Fruit fly (Drosophila melanogaster) whole organism, embryonic: ENCODE measurements around the gene CG1542.

Source experiments
- Ada2b ChIP-seq: fragments of 200-800 bp; sonication (Bioruptor generic); IDR thresholded peaks from 2 replicates; pipeline ENCODE4 v1.3.6; 2022; ENCODE audit warnings: missing biosample characterization, missing genetic modification characterization
- Atf6 ChIP-seq: fragments of 200-800 bp; sonication (Bioruptor generic); IDR thresholded peaks from 2 replicates; pipeline ENCODE4 v1.3.6; 2022; ENCODE audit warnings: missing biosample characterization, missing genetic modification characterization
- CG11085 ChIP-seq: fragments of 200-800 bp; sonication (Bioruptor generic); IDR thresholded peaks from 2 replicates; pipeline ENCODE4 v1.3.6; 2022; ENCODE audit warnings: missing biosample characterization, missing genetic modification characterization
- CG11247 ChIP-seq: fragments of 200-800 bp; sonication (Bioruptor generic); IDR thresholded peaks from 2 replicates; pipeline ENCODE4 v1.3.6; 2022; ENCODE audit warnings: missing biosample characterization, missing genetic modification characterization
- CG11456 ChIP-seq: fragments of 200-800 bp; sonication (Bioruptor generic); IDR thresholded peaks from 3 replicates; pipeline ENCODE4 v1.3.6; 2022; ENCODE audit warnings: missing biosample characterization, missing genetic modification characterization
- CG12071 ChIP-seq: fragments of 200-800 bp; sonication (Bioruptor generic); optimal IDR thresholded peaks from 3 replicates; lab custom pipeline; 2018; ENCODE audit warnings: missing biosample characterization, mild to moderate bottlenecking, missing genetic modification characterization
- CG13296 ChIP-seq: fragments of 200-800 bp; sonication (Bioruptor generic); optimal IDR thresholded peaks from 3 replicates; lab custom pipeline; 2018; ENCODE audit warnings: missing biosample characterization, mild to moderate bottlenecking, missing genetic modification characterization
- CG15696 ChIP-seq: fragments of 200-800 bp; sonication (Bioruptor generic); optimal IDR thresholded peaks from 2 replicates; lab custom pipeline; 2019; ENCODE audit warnings: missing biosample characterization, mild to moderate bottlenecking, missing genetic modification characterization, moderate library complexity
- CG17186 ChIP-seq: fragments of 200-800 bp; sonication (Bioruptor generic); optimal IDR thresholded peaks from 3 replicates; lab custom pipeline; 2017; ENCODE audit warnings: missing biosample characterization, missing genetic modification reagents, missing genetic modification characterization
- CG2120 ChIP-seq: fragments of 200-800 bp; sonication (Bioruptor generic); optimal IDR thresholded peaks from 3 replicates; lab custom pipeline; 2016; ENCODE audit warnings: missing biosample characterization, missing genetic modification characterization
- CG31441 ChIP-seq: fragments of 200-800 bp; sonication (Bioruptor generic); IDR thresholded peaks from 2 replicates; pipeline ENCODE4 v1.3.6; 2022; ENCODE audit warnings: missing biosample characterization, missing genetic modification characterization
- CG32532 ChIP-seq: fragments of 200-800 bp; sonication (Bioruptor generic); IDR thresholded peaks from 2 replicates; pipeline ENCODE4 v1.3.6; 2022; ENCODE audit warnings: missing biosample characterization, missing genetic modification characterization
- CG33557 ChIP-seq: fragments of 200-800 bp; sonication (Bioruptor generic); optimal IDR thresholded peaks from 2 replicates; lab custom pipeline; 2019; ENCODE audit warnings: missing biosample characterization, mild to moderate bottlenecking, missing genetic modification characterization, moderate library complexity
- CG4854 ChIP-seq: fragments of 200-800 bp; sonication (Bioruptor generic); optimal IDR thresholded peaks from 2 replicates; lab custom pipeline; 2016; ENCODE audit warnings: missing biosample characterization, missing genetic modification characterization, inconsistent platforms
- CG8281 ChIP-seq: fragments of 200-800 bp; sonication (Bioruptor generic); optimal IDR thresholded peaks from 2 replicates; lab custom pipeline; 2018; ENCODE audit warnings: missing biosample characterization, mild to moderate bottlenecking, missing genetic modification characterization, moderate library complexity
- CG8359 ChIP-seq: fragments of 200-800 bp; sonication (Bioruptor generic); optimal IDR thresholded peaks from 2 replicates; lab custom pipeline; 2017; ENCODE audit warnings: missing biosample characterization, mild to moderate bottlenecking, missing genetic modification characterization, borderline replicate concordance
- CG8765 ChIP-seq: fragments of 200-800 bp; sonication (Bioruptor generic); IDR thresholded peaks from 2 replicates; pipeline ENCODE4 v1.3.6; 2022; ENCODE audit warnings: missing biosample characterization, missing genetic modification characterization
- CoRest ChIP-seq: fragments of 200-800 bp; sonication (Bioruptor generic); optimal IDR thresholded peaks from 3 replicates; lab custom pipeline; 2018; ENCODE audit warnings: missing biosample characterization, mild to moderate bottlenecking, missing genetic modification characterization, moderate library complexity
- D19A ChIP-seq: fragments of 200-800 bp; optimal IDR thresholded peaks from 3 replicates; lab custom pipeline; 2019; ENCODE audit warnings: missing biosample characterization, mild to moderate bottlenecking, missing genetic modification characterization, moderate library complexity
- D19B ChIP-seq: fragments of 200-800 bp; sonication (Bioruptor generic); optimal IDR thresholded peaks from 2 replicates; lab custom pipeline; 2017; ENCODE audit warnings: missing biosample characterization, mild to moderate bottlenecking, missing genetic modification characterization
- Dbx ChIP-seq: fragments of 200-800 bp; sonication (Bioruptor generic); IDR thresholded peaks from 3 replicates; pipeline ENCODE4 v1.3.6; 2022; ENCODE audit warnings: missing biosample characterization, missing genetic modification characterization
- H15 ChIP-seq: fragments of 200-800 bp; sonication (Bioruptor generic); IDR thresholded peaks from 3 replicates; pipeline ENCODE4 v1.3.6; 2022; ENCODE audit warnings: missing biosample characterization, missing genetic modification characterization
- Hr39 ChIP-seq: fragments of >200 bp; optimal IDR thresholded peaks from 2 replicates; lab custom pipeline; 2017
- Lhr ChIP-seq: fragments of 200-800 bp; sonication (Bioruptor generic); optimal IDR thresholded peaks from 3 replicates; lab custom pipeline; 2017; ENCODE audit warnings: mild to moderate bottlenecking, missing biosample characterization, missing genetic modification reagents, missing genetic modification characterization
- Mrtf ChIP-seq: fragments of 200-800 bp; sonication (Bioruptor generic); IDR thresholded peaks from 3 replicates; pipeline ENCODE4 v1.3.6; 2022; ENCODE audit warnings: missing biosample characterization, missing genetic modification characterization
- NK7.1 ChIP-seq: fragments of 200-800 bp; sonication (Bioruptor generic); optimal IDR thresholded peaks from 3 replicates; lab custom pipeline; 2016; ENCODE audit warnings: missing biosample characterization, missing genetic modification characterization
- Nf-YA ChIP-seq: fragments of 200-800 bp; sonication (Bioruptor generic); IDR thresholded peaks from 2 replicates; pipeline ENCODE4 v1.3.6; 2022; ENCODE audit warnings: missing biosample characterization, missing genetic modification characterization
- Oaz ChIP-seq: fragments of 200-800 bp; sonication (Bioruptor generic); IDR thresholded peaks from 2 replicates; pipeline ENCODE4 v1.3.6; 2022; ENCODE audit warnings: missing biosample characterization, missing genetic modification characterization
- Rfx ChIP-seq: fragments of 200-800 bp; sonication (Bioruptor generic); IDR thresholded peaks from 2 replicates; pipeline ENCODE4 v1.3.6; 2022; ENCODE audit warnings: missing biosample characterization, missing genetic modification characterization
- amos ChIP-seq: fragments of 200-800 bp; sonication (Bioruptor generic); IDR thresholded peaks from 2 replicates; pipeline ENCODE4 v1.3.6; 2022; ENCODE audit warnings: missing biosample characterization, missing genetic modification characterization; ENCODE audit not compliant: partially characterized antibody
- ap ChIP-seq: fragments of 200-800 bp; sonication (Bioruptor generic); IDR thresholded peaks from 2 replicates; pipeline ENCODE4 v1.3.6; 2022; ENCODE audit warnings: missing biosample characterization, missing genetic modification characterization
- btn ChIP-seq: fragments of 200-800 bp; sonication (Bioruptor generic); optimal IDR thresholded peaks from 2 replicates; lab custom pipeline; 2016; ENCODE audit warnings: missing biosample characterization, missing genetic modification characterization
- crp ChIP-seq, 2 experiments: fragments of 200-800 bp; sonication (Bioruptor generic); optimal IDR thresholded peaks; 2 replicates in 1 of 2; 3 replicates in 1 of 2; lab custom pipeline; 2017; ENCODE audit warnings: missing biosample characterization in 2 of 2, missing genetic modification characterization in 2 of 2, mild to moderate bottlenecking in 1 of 2, moderate library complexity in 1 of 2
- esg ChIP-seq: fragments of 200-800 bp; sonication (Bioruptor generic); conservative IDR thresholded peaks from 2 replicates; pipeline ENCODE4 v1.3.6; 2022; ENCODE audit warnings: missing biosample characterization, missing genetic modification characterization
- exex ChIP-seq: fragments of 200-800 bp; sonication (Bioruptor generic); optimal IDR thresholded peaks from 4 replicates; lab custom pipeline; 2018; ENCODE audit warnings: missing biosample characterization, mild to moderate bottlenecking, missing genetic modification characterization, moderate library complexity
- fd3F ChIP-seq: fragments of 200-800 bp; sonication (Bioruptor generic); optimal IDR thresholded peaks from 2 replicates; lab custom pipeline; 2018; ENCODE audit warnings: missing biosample characterization, mild to moderate bottlenecking, missing genetic modification characterization, moderate library complexity
- fru ChIP-seq: fragments of >200 bp; optimal IDR thresholded peaks from 2 replicates; lab custom pipeline; 2017
- jigr1 ChIP-seq: fragments of 200-800 bp; sonication (Bioruptor generic); IDR thresholded peaks from 3 replicates; pipeline ENCODE4 v1.3.6; 2022; ENCODE audit warnings: missing biosample characterization, missing genetic modification characterization
- nerfin-2 ChIP-seq: fragments of 200-800 bp; sonication (Bioruptor generic); IDR thresholded peaks from 2 replicates; pipeline ENCODE4 v1.3.6; 2022; ENCODE audit warnings: missing biosample characterization, missing genetic modification characterization; ENCODE audit not compliant: partially characterized antibody
- nom ChIP-seq: fragments of 200-800 bp; sonication (Bioruptor generic); optimal IDR thresholded peaks from 2 replicates; lab custom pipeline; 2017; ENCODE audit warnings: missing biosample characterization, missing genetic modification characterization, mild to moderate bottlenecking, moderate library complexity, missing genetic modification reagents
- pb ChIP-seq: fragments of 200-800 bp; sonication (Bioruptor generic); optimal IDR thresholded peaks from 3 replicates; lab custom pipeline; 2016; ENCODE audit warnings: missing biosample characterization, missing genetic modification characterization
- pnt ChIP-seq: fragments of 200-800 bp; sonication (Bioruptor generic); optimal IDR thresholded peaks from 3 replicates; lab custom pipeline; 2016; ENCODE audit warnings: missing biosample characterization, missing genetic modification characterization
- prd ChIP-seq, 3 experiments: fragments of >200 bp in 2 of 3; fragments of 200-800 bp in 1 of 3; sonication (Bioruptor generic) in 1 of 3; optimal IDR thresholded peaks in 2 of 3; IDR thresholded peaks in 1 of 3; 2 replicates in 2 of 3; 3 replicates in 1 of 3; pipeline versions ENCODE4 v1.3.6 to Lab custom; 2017 to 2022; ENCODE audit warnings: missing biosample characterization in 1 of 3, missing genetic modification characterization in 1 of 3
- ro ChIP-seq: fragments of 200-800 bp; sonication (Bioruptor generic); IDR thresholded peaks from 2 replicates; pipeline ENCODE4 v1.3.6; 2022; ENCODE audit warnings: missing biosample characterization, missing genetic modification characterization
- sens ChIP-seq: fragments of 200-800 bp; sonication (Bioruptor generic); peaks from one replicate; lab custom pipeline; 2016; ENCODE audit warnings: missing biosample characterization, missing genetic modification characterization
- sim ChIP-seq: fragments of 200-800 bp; sonication (Bioruptor generic); IDR thresholded peaks from 2 replicates; pipeline ENCODE4 v1.3.6; 2022; ENCODE audit warnings: missing biosample characterization, missing genetic modification characterization
- sima ChIP-seq: fragments of 200-800 bp; sonication (Bioruptor generic); optimal IDR thresholded peaks from 2 replicates; lab custom pipeline; 2016; ENCODE audit warnings: missing biosample characterization, missing genetic modification characterization
- slp2 ChIP-seq: fragments of 200-800 bp; sonication (Bioruptor generic); optimal IDR thresholded peaks from 2 replicates; lab custom pipeline; 2016; ENCODE audit warnings: missing biosample characterization, missing genetic modification characterization
- sqz ChIP-seq: fragments of 200-800 bp; sonication (Bioruptor generic); optimal IDR thresholded peaks from 3 replicates; lab custom pipeline; 2018; ENCODE audit warnings: missing biosample characterization, mild to moderate bottlenecking, missing genetic modification characterization
- zf30C ChIP-seq: fragments of 200-800 bp; sonication (Bioruptor generic); optimal IDR thresholded peaks from 3 replicates; lab custom pipeline; 2018; ENCODE audit warnings: missing biosample characterization, mild to moderate bottlenecking, missing genetic modification characterization

Gene CG1542

DNA sequence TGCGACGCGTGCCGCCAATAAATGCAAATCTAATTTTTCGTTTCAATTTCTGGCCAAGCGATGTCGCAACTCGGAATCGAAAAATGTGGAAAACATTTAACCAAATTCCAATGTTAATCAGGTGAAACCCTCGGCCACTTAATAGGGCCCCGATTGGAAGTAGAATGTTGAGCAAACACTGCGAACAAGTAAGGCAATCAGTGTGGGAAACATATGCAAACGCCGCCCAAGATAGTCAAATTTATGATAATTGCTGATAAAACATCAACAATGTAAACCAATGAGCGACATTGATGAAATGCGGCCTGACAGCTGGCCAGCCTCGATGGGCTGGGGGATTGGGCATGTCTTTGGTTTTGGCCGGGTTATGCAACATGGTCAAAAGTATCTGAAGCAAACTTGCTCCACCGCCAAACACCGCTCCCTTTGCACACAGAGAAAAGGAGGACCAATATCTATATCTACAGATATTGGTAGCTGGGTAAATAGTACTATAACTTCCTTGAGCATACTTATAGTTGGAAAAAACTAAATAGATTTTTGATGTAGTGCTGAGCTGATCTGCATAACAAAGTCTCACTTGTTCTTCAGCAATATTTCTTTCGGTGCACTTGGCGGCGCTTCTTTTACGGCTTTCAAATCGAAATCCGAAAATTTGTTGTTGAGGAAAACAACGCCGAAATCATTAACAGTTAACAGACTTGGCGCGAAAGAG lies 34.2 kb downstream of the CG1542 start (continued):
- TF ChIP-seq Atf6 (GFP tag; lab: Robert Waterston, UW), result peak; percentile 54; the same call in 1 of the 2 replicates
- TF ChIP-seq D19A, result peak; percentile 72
- TF ChIP-seq ap (GFP tag; lab: Robert Waterston, UW), result peak; percentile 34; the same call in 1 of the 2 replicates
- peak; percentile 59 for TF ChIP-seq pb
- TF ChIP-seq CG8281, result peak; percentile 61
- peak; percentile 44 for TF ChIP-seq CG8359
- TF ChIP-seq CG11085 (GFP tag; lab: Robert Waterston, UW), result no peak
- no peak for TF ChIP-seq CG2120 (GFP tag; lab: Kevin White, UChicago)
- no peak for TF ChIP-seq nom (GFP tag; lab: Kevin White, UChicago)
- TF ChIP-seq H15 (GFP tag; lab: Robert Waterston, UW), result peak; percentile 77
- peak; percentile 11 for TF ChIP-seq zf30C (GFP tag; lab: Kevin White, UChicago)
- no peak for TF ChIP-seq D19B (GFP tag; lab: Kevin White, UChicago)
- TF ChIP-seq crp (GFP tag; optimal IDR thresholded peaks at IDR 0.05; lab: Kevin White, UChicago), result no peak
- TF ChIP-seq Oaz (GFP tag; lab: Robert Waterston, UW), result peak; percentile 72
- peak; percentile 35 for TF ChIP-seq CG4854
- peak; percentile 14; the same call in 1 of the 2 replicates for TF ChIP-seq CG32532
- TF ChIP-seq CG13296 (GFP tag; lab: Kevin White, UChicago), result peak; percentile 80
- no peak for TF ChIP-seq exex (tag; lab: Kevin White, UChicago)
- peak; percentile 75 for TF ChIP-seq CG11247
- TF ChIP-seq pnt (GFP tag; lab: Kevin White, UChicago), result peak; percentile 70
- TF ChIP-seq Mrtf (GFP tag; lab: Robert Waterston, UW), result peak; percentile 83
- no peak for TF ChIP-seq CG17186 (GFP tag; lab: Kevin White, UChicago)
- no peak for TF ChIP-seq amos (GFP tag; lab: Robert Waterston, UW)
- TF ChIP-seq CG12071 (GFP tag; lab: Kevin White, UChicago), result peak; percentile 75
- peak; percentile 95 for TF ChIP-seq sens
- no peak for TF ChIP-seq CG33557 (GFP tag; lab: Kevin White, UChicago)
- TF ChIP-seq fru (lab: Kevin White, UChicago), result no peak
- peak; percentile 66 for TF ChIP-seq btn (GFP tag; lab: Kevin White, UChicago)
- TF ChIP-seq nerfin-2 (GFP tag; lab: Robert Waterston, UW), result no peak
- TF ChIP-seq Dbx (GFP tag; lab: Robert Waterston, UW), result no peak
- TF ChIP-seq Lhr (GFP tag; lab: Kevin White, UChicago), result peak; percentile 17
- peak; percentile 67 for TF ChIP-seq Rfx (GFP tag; lab: Robert Waterston, UW)
- no peak for TF ChIP-seq ro (GFP tag; lab: Robert Waterston, UW)
- TF ChIP-seq Hr39 (lab: Kevin White, UChicago), result no peak
- peak; percentile 43; the same call in 1 of the 2 replicates for TF ChIP-seq sim
- TF ChIP-seq slp2 (GFP tag; lab: Kevin White, UChicago), result peak; percentile 44
- peak; percentile 84 for TF ChIP-seq CoRest (tag; lab: Kevin White, UChicago)
- TF ChIP-seq esg (GFP tag; lab: Robert Waterston, UW), result peak; percentile 73
- peak; percentile 44 for TF ChIP-seq sqz (GFP tag; lab: Kevin White, UChicago)
- TF ChIP-seq Nf-YA (GFP tag; lab: Robert Waterston, UW), result peak; percentile 60; the same call in 1 of the 2 replicates
- peak; percentile 48 for TF ChIP-seq fd3F (GFP tag; lab: Kevin White, UChicago)
- TF ChIP-seq sima (GFP tag; lab: Kevin White, UChicago), result no peak
- peak; percentile 85 for TF ChIP-seq CG31441 (GFP tag; lab: Robert Waterston, UW)
- peak; percentile 70 for TF ChIP-seq Ada2b (GFP tag; lab: Robert Waterston, UW)
- no peak for TF ChIP-seq CG8765
- peak; percentile 36; the same call in 1 of the 3 replicates for TF ChIP-seq jigr1 (GFP tag; lab: Robert Waterston, UW)
- TF ChIP-seq CG15696 (tag; lab: Kevin White, UChicago), result no peak
- peak; percentile 67; the same call in 2 of the 3 replicates for TF ChIP-seq CG11456 (GFP tag; lab: Robert Waterston, UW)
- no peak for TF ChIP-seq prd (optimal IDR thresholded peaks at IDR 0.05; lab: Kevin White, UChicago)
- peak; percentile 79 for TF ChIP-seq prd (GFP tag; IDR thresholded peaks at IDR 0.05; lab: Robert Waterston, UW)
- peak; percentile 14 for TF ChIP-seq NK7.1 (GFP tag; lab: Kevin White, UChicago)
